Worm (Caenorhabditis elegans): Measurements from ENCODE around the gene rnh-1.0.

ce11 chrII:4945695-4946094 lies 49.4 kb upstream of the rnh-1.0 start, which contains the start of the genes gldi-11 and ZK546.2:
- TF ChIP-seq ztf-16 (tag; optimal IDR thresholded peaks at IDR 0.05): no peak
- no peak for TF ChIP-seq fkh-10 (GFP tag; optimal IDR thresholded peaks at IDR 0.05)
- no peak for TF ChIP-seq nfya-1 (tag; optimal IDR thresholded peaks at IDR 0.05)
- no peak for TF ChIP-seq pha-4 (tag; optimal IDR thresholded peaks at IDR 0.05)
- TF ChIP-seq dmd-4 (tag; optimal IDR thresholded peaks at IDR 0.05; ENCODE audit: borderline replicate concordance): no peak
- no peak for TF ChIP-seq pag-3 (tag; optimal IDR thresholded peaks at IDR 0.05; ENCODE audit: borderline replicate concordance)
- no peak for TF ChIP-seq unc-86 (tag; optimal IDR thresholded peaks at IDR 0.05)
- no peak for TF ChIP-seq Y22D7AL.16 (tag; optimal IDR thresholded peaks at IDR 0.05)
- TF ChIP-seq ama-1 (optimal IDR thresholded peaks at IDR 0.05): no peak
- TF ChIP-seq zip-5 (tag; optimal IDR thresholded peaks at IDR 0.05): no peak
- TF ChIP-seq ceh-18 (tag; optimal IDR thresholded peaks at IDR 0.05): no peak
- TF ChIP-seq K02D7.2 (tag; optimal IDR thresholded peaks at IDR 0.05): no peak

Data from whole organism, late embryonic.